Fruit fly (Drosophila melanogaster): Measurements from ENCODE around the gene CG12065.

The CG12065 gene

DNA sequence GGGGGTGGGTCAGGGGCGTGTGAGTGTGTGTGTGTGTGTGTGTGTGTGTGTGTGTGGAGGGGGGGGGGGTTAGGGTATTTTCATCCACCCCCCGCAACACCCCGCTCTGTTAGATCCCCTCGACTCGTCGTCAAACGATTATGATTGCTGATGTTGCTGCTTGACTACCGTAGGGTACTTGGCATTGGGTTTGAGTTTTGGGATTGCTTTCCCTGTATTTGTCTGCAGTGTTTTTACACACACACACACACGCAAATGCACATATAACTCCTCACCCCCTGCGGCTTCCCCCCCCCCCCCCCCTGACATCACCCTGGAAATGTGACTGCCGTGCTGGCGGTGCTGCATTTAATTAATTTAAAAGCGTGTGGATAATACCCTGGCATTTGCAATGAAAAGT is 48.3 kb downstream of the CG12065 start:
- TF ChIP-seq pan (optimal IDR thresholded peaks at IDR 0.05), result no peak
- no peak for TF ChIP-seq Dll (optimal IDR thresholded peaks at IDR 0.05)
- no peak for TF ChIP-seq psq (optimal IDR thresholded peaks at IDR 0.05)
- no peak for TF ChIP-seq EcR (GFP tag; optimal IDR thresholded peaks at IDR 0.05)
- TF ChIP-seq usp (GFP tag; optimal IDR thresholded peaks at IDR 0.05), result no peak
- no peak for TF ChIP-seq CG8478 (optimal IDR thresholded peaks at IDR 0.05)

DNA sequence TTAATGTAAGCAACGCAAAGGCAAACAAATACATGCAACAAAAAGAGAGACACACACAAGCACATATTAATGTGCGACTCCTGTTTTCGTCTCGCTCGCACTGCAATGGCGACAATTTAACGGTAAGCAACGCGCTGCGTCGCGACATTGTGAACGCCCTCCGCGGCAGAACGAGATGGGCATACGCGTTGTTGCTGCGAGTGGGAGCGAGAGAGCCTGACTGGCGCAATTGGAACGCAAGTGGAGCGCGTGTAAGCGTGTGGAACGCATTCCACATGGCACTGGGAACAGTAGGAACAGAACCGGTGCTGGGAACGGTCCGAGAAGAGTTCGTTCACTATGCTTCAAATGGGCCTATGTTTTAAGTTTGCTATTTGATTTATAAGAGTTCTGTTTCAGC is 50.8 kb downstream of the CG12065 start:
- TF ChIP-seq EcR (GFP tag; optimal IDR thresholded peaks at IDR 0.05) (no peak), CG8478 (optimal IDR thresholded peaks at IDR 0.05) (peak; percentile 92), Dll (optimal IDR thresholded peaks at IDR 0.05) (peak; percentile 51), pan (optimal IDR thresholded peaks at IDR 0.05) (no peak)

DNA sequence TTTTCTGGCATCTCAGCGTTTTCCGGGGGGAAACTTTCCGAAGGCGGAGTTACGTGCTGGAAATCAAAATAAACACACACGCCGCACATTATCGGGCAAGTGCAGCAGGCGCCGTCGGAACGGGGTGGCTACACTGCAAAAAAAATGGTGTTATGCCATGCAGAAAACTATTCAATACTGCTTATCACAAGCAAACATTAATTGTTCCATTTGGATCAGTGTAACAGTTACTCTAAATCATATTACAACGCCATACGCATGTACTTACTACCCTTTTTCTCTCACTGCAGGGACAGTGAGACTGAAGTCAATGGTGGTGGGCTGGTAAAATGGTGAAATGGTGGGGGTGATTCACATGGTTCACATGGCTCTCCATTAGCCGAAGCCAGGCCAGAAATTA is 53.1 kb downstream of the CG12065 start:
- TF ChIP-seq pan (optimal IDR thresholded peaks at IDR 0.05) (no peak), EcR (GFP tag; optimal IDR thresholded peaks at IDR 0.05) (no peak), usp (GFP tag; optimal IDR thresholded peaks at IDR 0.05) (no peak), Dll (optimal IDR thresholded peaks at IDR 0.05) (no peak), CG8478 (optimal IDR thresholded peaks at IDR 0.05) (no peak), psq (optimal IDR thresholded peaks at IDR 0.05) (no peak)

- TF ChIP-seq Dll (optimal IDR thresholded peaks at IDR 0.05) (no peak), usp (GFP tag; optimal IDR thresholded peaks at IDR 0.05) (no peak), psq (optimal IDR thresholded peaks at IDR 0.05) (no peak), pan (optimal IDR thresholded peaks at IDR 0.05) (no peak), CG8478 (optimal IDR thresholded peaks at IDR 0.05) (no peak), EcR (GFP tag; optimal IDR thresholded peaks at IDR 0.05) (no peak)
Measured at dm6 chrX:8634789-8635188, 60.7 kb downstream of the CG12065 start.

DNA sequence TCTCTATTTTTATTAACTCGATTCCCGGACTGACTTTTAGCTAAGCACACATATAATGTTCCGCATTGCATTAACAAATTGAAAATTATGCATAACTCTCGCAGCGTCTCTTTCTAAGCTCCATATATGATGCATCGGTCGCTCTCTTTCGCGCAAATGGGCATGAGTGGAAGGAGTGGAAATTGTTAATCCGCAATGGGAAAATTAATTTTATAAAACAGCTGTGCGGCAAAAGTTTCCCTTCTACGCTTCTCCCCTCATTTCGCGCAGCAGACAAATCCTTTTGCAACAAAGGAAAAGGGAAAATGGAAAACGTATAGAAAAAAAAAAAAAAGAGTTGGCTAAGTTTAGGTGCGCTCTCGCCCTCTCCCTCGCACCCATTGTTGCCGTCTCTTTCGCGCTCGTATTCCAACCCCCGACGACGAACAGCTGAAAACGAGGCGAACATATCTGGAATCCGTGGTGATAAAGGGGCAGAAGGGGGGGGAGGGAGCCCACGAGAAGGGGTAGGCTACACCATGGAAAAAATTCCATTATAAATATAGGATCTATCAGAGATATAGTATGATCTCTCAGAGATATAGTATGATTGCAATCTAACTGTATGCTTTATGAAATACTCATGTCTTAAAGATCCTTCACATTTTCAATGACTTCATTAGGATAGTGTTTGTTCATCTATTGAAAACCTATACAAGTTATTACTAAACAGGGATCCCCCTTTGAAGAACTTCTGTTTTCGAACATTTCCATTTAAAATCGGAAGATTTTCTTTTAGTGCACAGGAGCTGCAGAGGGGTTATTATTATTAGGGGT is 62.2 kb downstream of the CG12065 start:
- no peak for TF ChIP-seq pan (optimal IDR thresholded peaks at IDR 0.05)
- TF ChIP-seq EcR (GFP tag; optimal IDR thresholded peaks at IDR 0.05), result no peak
- no peak for TF ChIP-seq usp (GFP tag; optimal IDR thresholded peaks at IDR 0.05)
- no peak for TF ChIP-seq psq (optimal IDR thresholded peaks at IDR 0.05)
- no peak for TF ChIP-seq CG8478 (optimal IDR thresholded peaks at IDR 0.05)

DNA sequence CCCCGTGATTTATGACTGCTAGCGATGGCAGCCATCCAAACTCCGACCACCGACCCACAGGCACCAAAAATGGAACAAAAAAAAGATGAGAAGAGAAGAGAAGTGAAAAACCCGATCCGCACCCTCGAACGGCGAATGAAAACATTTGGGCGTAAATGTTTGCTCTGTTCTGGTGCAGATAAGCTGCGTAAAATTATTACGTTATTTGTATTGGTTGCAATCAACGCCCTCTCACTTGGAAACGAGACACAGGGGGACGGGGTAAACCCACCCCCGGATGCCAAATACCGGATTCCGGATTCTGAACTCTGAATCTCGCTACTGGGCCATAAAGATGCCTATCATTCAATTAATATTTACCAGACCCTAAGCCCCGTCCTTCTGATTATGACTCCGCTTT is 62.9 kb downstream of the CG12065 start:
- TF ChIP-seq CG8478 (optimal IDR thresholded peaks at IDR 0.05) (no peak), EcR (GFP tag; optimal IDR thresholded peaks at IDR 0.05) (no peak), pan (optimal IDR thresholded peaks at IDR 0.05) (no peak), psq (optimal IDR thresholded peaks at IDR 0.05) (no peak), usp (GFP tag; optimal IDR thresholded peaks at IDR 0.05) (no peak), Dll (optimal IDR thresholded peaks at IDR 0.05) (no peak)
